Fruit fly (Drosophila melanogaster) whole organism, embryonic: ENCODE measurements around the gene CG44437.
A peak's percentile ranks its signal among the peaks of the same experiment; 100 is the strongest.

Experiments
- BEAF-32 ChIP-seq: fragments of 200-800 bp; sonication (Bioruptor generic); optimal IDR thresholded peaks from 3 replicates; lab custom pipeline; 2017; ENCODE audit warnings: missing biosample characterization, missing genetic modification characterization, mild to moderate bottlenecking, moderate library complexity, missing genetic modification reagents
- Bgb ChIP-seq: fragments of 200-800 bp; sonication (Bioruptor generic); IDR thresholded peaks from 2 replicates; pipeline ENCODE4 v1.3.6; 2022; ENCODE audit warnings: missing biosample characterization, missing genetic modification characterization; ENCODE audit not compliant: partially characterized antibody
- CG10462 ChIP-seq: fragments of 200-800 bp; sonication (Bioruptor generic); optimal IDR thresholded peaks from 2 replicates; lab custom pipeline; 2016; ENCODE audit warnings: missing biosample characterization, missing genetic modification characterization
- CG12104 ChIP-seq: fragments of 200-800 bp; sonication (Bioruptor generic); optimal IDR thresholded peaks from 3 replicates; lab custom pipeline; 2016; ENCODE audit warnings: missing biosample characterization, missing genetic modification characterization
- CG12219 ChIP-seq: fragments of 200-800 bp; sonication (Bioruptor generic); optimal IDR thresholded peaks from 3 replicates; lab custom pipeline; 2018; ENCODE audit warnings: missing biosample characterization, mild to moderate bottlenecking, missing genetic modification characterization
- CG12236 ChIP-seq: fragments of 200-800 bp; sonication (Bioruptor generic); optimal IDR thresholded peaks from 2 replicates; lab custom pipeline; 2016; ENCODE audit warnings: missing biosample characterization, missing genetic modification characterization
- CG12299 ChIP-seq: fragments of 200-800 bp; sonication (Bioruptor generic); optimal IDR thresholded peaks from 2 replicates; lab custom pipeline; 2018; ENCODE audit warnings: missing biosample characterization, mild to moderate bottlenecking, missing genetic modification characterization
- CG13287 ChIP-seq: fragments of 200-800 bp; sonication (Bioruptor generic); IDR thresholded peaks from 2 replicates; pipeline ENCODE4 v1.3.6; 2022; ENCODE audit warnings: missing biosample characterization, missing genetic modification characterization; ENCODE audit not compliant: partially characterized antibody
- CG16815 ChIP-seq: fragments of 200-800 bp; sonication (Bioruptor generic); optimal IDR thresholded peaks from 3 replicates; lab custom pipeline; 2017; ENCODE audit warnings: missing biosample characterization, mild to moderate bottlenecking, missing genetic modification characterization
- CG16863 ChIP-seq: fragments of 200-800 bp; sonication (Bioruptor generic); optimal IDR thresholded peaks from 3 replicates; lab custom pipeline; 2016; ENCODE audit warnings: missing biosample characterization, missing genetic modification characterization
- CG17359 ChIP-seq: fragments of 200-800 bp; sonication (Bioruptor generic); optimal IDR thresholded peaks from 3 replicates; lab custom pipeline; 2018; ENCODE audit warnings: missing biosample characterization, mild to moderate bottlenecking, missing genetic modification characterization, moderate library complexity
- CG17612 ChIP-seq: fragments of 200-800 bp; sonication (Bioruptor generic); IDR thresholded peaks from 2 replicates; pipeline ENCODE4 v1.3.6; 2022; ENCODE audit warnings: missing biosample characterization, missing genetic modification characterization
- CG30403 ChIP-seq: fragments of 200-800 bp; sonication (Bioruptor generic); optimal IDR thresholded peaks from 3 replicates; lab custom pipeline; 2016; ENCODE audit warnings: missing biosample characterization, missing genetic modification characterization
- CG34422 ChIP-seq: fragments of 200-800 bp; sonication (Bioruptor generic); IDR thresholded peaks from 3 replicates; pipeline ENCODE4 v1.3.6; 2022; ENCODE audit warnings: missing biosample characterization, missing genetic modification characterization
- CG3838 ChIP-seq: fragments of 200-800 bp; sonication (Bioruptor generic); optimal IDR thresholded peaks from 3 replicates; lab custom pipeline; 2016; ENCODE audit warnings: missing biosample characterization, missing genetic modification characterization
- CG3847 ChIP-seq: fragments of 200-800 bp; sonication (Bioruptor generic); IDR thresholded peaks from 2 replicates; pipeline ENCODE4 v1.3.6; 2022; ENCODE audit warnings: missing biosample characterization, missing genetic modification characterization
- CG4424 ChIP-seq: fragments of 200-800 bp; sonication (Bioruptor generic); optimal IDR thresholded peaks from 3 replicates; lab custom pipeline; 2016; ENCODE audit warnings: missing biosample characterization, missing genetic modification characterization
- CG4820 ChIP-seq: fragments of 200-800 bp; sonication (Bioruptor generic); optimal IDR thresholded peaks from 3 replicates; lab custom pipeline; 2016; ENCODE audit warnings: missing biosample characterization, missing genetic modification characterization
- CG5180 ChIP-seq: fragments of 200-800 bp; sonication (Bioruptor generic); optimal IDR thresholded peaks from 3 replicates; lab custom pipeline; 2017; ENCODE audit warnings: missing biosample characterization, missing genetic modification characterization, mild to moderate bottlenecking, moderate library complexity, missing genetic modification reagents
- CG5245 ChIP-seq: fragments of 200-800 bp; sonication (Bioruptor generic); optimal IDR thresholded peaks from 3 replicates; lab custom pipeline; 2016; ENCODE audit warnings: missing biosample characterization, missing genetic modification characterization
- CG6683 ChIP-seq: fragments of 200-800 bp; sonication (Bioruptor generic); optimal IDR thresholded peaks from 2 replicates; lab custom pipeline; 2017; ENCODE audit warnings: missing biosample characterization, mild to moderate bottlenecking, missing genetic modification characterization, missing genetic modification reagents
- CG6689 ChIP-seq: fragments of 200-800 bp; sonication (Bioruptor generic); IDR thresholded peaks from 2 replicates; pipeline ENCODE4 v1.3.6; 2022; ENCODE audit warnings: missing biosample characterization, missing genetic modification characterization
- CG7271 ChIP-seq: fragments of 200-800 bp; sonication (Bioruptor generic); optimal IDR thresholded peaks from 2 replicates; lab custom pipeline; 2018; ENCODE audit warnings: missing biosample characterization, mild to moderate bottlenecking, missing genetic modification characterization, moderate library complexity
- CG7963 ChIP-seq: fragments of 200-800 bp; sonication (Bioruptor generic); IDR thresholded peaks from 3 replicates; pipeline ENCODE4 v1.3.6; 2022; ENCODE audit warnings: missing biosample characterization, missing genetic modification characterization; ENCODE audit not compliant: partially characterized antibody
- CG8290 ChIP-seq, 3 experiments: fragments of 200-800 bp; sonication (Bioruptor generic); optimal IDR thresholded peaks; 2 replicates each; lab custom pipeline; 2016 to 2019; ENCODE audit warnings: missing biosample characterization in 3 of 3, missing genetic modification characterization in 3 of 3, mild to moderate bottlenecking in 2 of 3, moderate library complexity in 1 of 3
- CG9817 ChIP-seq: fragments of 200-800 bp; sonication (Bioruptor generic); optimal IDR thresholded peaks from 2 replicates; lab custom pipeline; 2018; ENCODE audit warnings: missing biosample characterization, mild to moderate bottlenecking, missing genetic modification characterization, moderate library complexity
- CTCF ChIP-seq: fragments of 200-800 bp; sonication (Bioruptor generic); optimal IDR thresholded peaks from 2 replicates; lab custom pipeline; 2017; ENCODE audit warnings: missing biosample characterization, mild to moderate bottlenecking, missing genetic modification characterization, moderate library complexity
- Dll ChIP-seq: fragments of 200-800 bp; sonication (Bioruptor generic); IDR thresholded peaks from 4 replicates; pipeline ENCODE4 v1.3.6; 2022; ENCODE audit warnings: missing biosample characterization, missing genetic modification characterization; ENCODE audit not compliant: partially characterized antibody
- Doc3 ChIP-seq: fragments of 200-800 bp; sonication (Bioruptor generic); IDR thresholded peaks from 3 replicates; pipeline ENCODE4 v1.3.6; 2022; ENCODE audit warnings: missing biosample characterization, missing genetic modification characterization; ENCODE audit not compliant: partially characterized antibody
- Dref ChIP-seq: fragments of 200-800 bp; sonication (Bioruptor generic); IDR thresholded peaks from 2 replicates; pipeline ENCODE4 v1.3.6; 2022; ENCODE audit warnings: missing biosample characterization, missing genetic modification characterization
- GATAe ChIP-seq: fragments of 200-800 bp; sonication (Bioruptor generic); conservative IDR thresholded peaks from 2 replicates; pipeline ENCODE4 v1.3.6; 2022; ENCODE audit warnings: missing biosample characterization, missing genetic modification characterization
- Hr3 ChIP-seq: fragments of 200-800 bp; sonication (Bioruptor generic); optimal IDR thresholded peaks from 3 replicates; lab custom pipeline; 2016; ENCODE audit warnings: missing biosample characterization, missing genetic modification characterization
- MBD-R2 ChIP-seq: fragments of 200-800 bp; sonication (Bioruptor generic); IDR thresholded peaks from 2 replicates; pipeline ENCODE4 v1.3.6; 2022; ENCODE audit warnings: missing biosample characterization, missing genetic modification characterization
- Nf-YC ChIP-seq: fragments of 200-800 bp; optimal IDR thresholded peaks from 3 replicates; lab custom pipeline; 2019; ENCODE audit warnings: missing biosample characterization, mild to moderate bottlenecking, missing genetic modification characterization, moderate library complexity
- Optix ChIP-seq: fragments of 200-800 bp; sonication (Bioruptor generic); IDR thresholded peaks from 3 replicates; pipeline ENCODE4 v1.3.6; 2022; ENCODE audit warnings: missing biosample characterization, missing genetic modification characterization
- Pdp1 ChIP-seq, 2 experiments: fragments of 200-800 bp; sonication (Bioruptor generic); optimal IDR thresholded peaks; 3 replicates each; lab custom pipeline; 2016; ENCODE audit warnings: missing biosample characterization in 2 of 2, missing genetic modification characterization in 2 of 2, mild to moderate bottlenecking in 1 of 2, moderate library complexity in 1 of 2
- Ptx1 ChIP-seq: fragments of 200-800 bp; sonication (Bioruptor generic); IDR thresholded peaks from 2 replicates; pipeline ENCODE4 v1.3.6; 2022; ENCODE audit warnings: missing biosample characterization, missing genetic modification characterization
- Scr ChIP-seq: fragments of 200-800 bp; sonication (Bioruptor generic); IDR thresholded peaks from 2 replicates; pipeline ENCODE4 v1.3.6; 2022; ENCODE audit warnings: missing biosample characterization, missing genetic modification characterization; ENCODE audit not compliant: partially characterized antibody
- Six4 ChIP-seq: fragments of 200-800 bp; sonication (Bioruptor generic); optimal IDR thresholded peaks from 2 replicates; lab custom pipeline; 2016; ENCODE audit warnings: missing biosample characterization, missing genetic modification characterization
- Sry-δ ChIP-seq: fragments of 200-800 bp; sonication (Bioruptor generic); optimal IDR thresholded peaks from 2 replicates; lab custom pipeline; 2016; ENCODE audit warnings: missing biosample characterization, missing genetic modification characterization
- abd-A ChIP-seq: fragments of 200-800 bp; sonication (Bioruptor generic); optimal IDR thresholded peaks from 3 replicates; lab custom pipeline; 2019; ENCODE audit warnings: missing biosample characterization, mild to moderate bottlenecking, missing genetic modification characterization, moderate library complexity
- bab2 ChIP-seq: fragments of 200-800 bp; sonication (Bioruptor generic); optimal IDR thresholded peaks from 2 replicates; lab custom pipeline; 2016; ENCODE audit warnings: missing biosample characterization, missing genetic modification characterization
- bcd ChIP-seq: fragments of 200-800 bp; sonication (Bioruptor generic); optimal IDR thresholded peaks from 2 replicates; lab custom pipeline; 2017; ENCODE audit warnings: missing biosample characterization, mild to moderate bottlenecking, missing genetic modification characterization
- crp ChIP-seq, 2 experiments: fragments of 200-800 bp; sonication (Bioruptor generic); optimal IDR thresholded peaks; 2 replicates in 1 of 2; 3 replicates in 1 of 2; lab custom pipeline; 2017; ENCODE audit warnings: missing biosample characterization in 2 of 2, missing genetic modification characterization in 2 of 2, mild to moderate bottlenecking in 1 of 2, moderate library complexity in 1 of 2
- dm ChIP-seq: fragments of 200-800 bp; sonication (Bioruptor generic); optimal IDR thresholded peaks from 3 replicates; lab custom pipeline; 2016; ENCODE audit warnings: missing biosample characterization, missing genetic modification characterization
- hbn ChIP-seq: fragments of 200-800 bp; sonication (Bioruptor generic); IDR thresholded peaks from 2 replicates; pipeline ENCODE4 v1.3.6; 2022; ENCODE audit warnings: missing biosample characterization, missing genetic modification characterization; ENCODE audit not compliant: partially characterized antibody
- hkb ChIP-seq, 2 experiments: fragments of 200-800 bp in 1 of 2; fragments of >200 bp in 1 of 2; sonication (Bioruptor generic) in 1 of 2; IDR thresholded peaks in 1 of 2; optimal IDR thresholded peaks in 1 of 2; 2 replicates each; pipeline versions ENCODE4 v1.3.6 to Lab custom; 2017 to 2022; ENCODE audit warnings: missing biosample characterization in 1 of 2, missing genetic modification characterization in 1 of 2
- klu ChIP-seq: fragments of 200-800 bp; sonication (Bioruptor generic); IDR thresholded peaks from 2 replicates; pipeline ENCODE4 v1.3.6; 2022; ENCODE audit warnings: missing biosample characterization, missing genetic modification characterization
- ro ChIP-seq: fragments of 200-800 bp; sonication (Bioruptor generic); IDR thresholded peaks from 2 replicates; pipeline ENCODE4 v1.3.6; 2022; ENCODE audit warnings: missing biosample characterization, missing genetic modification characterization
- z ChIP-seq: fragments of 200-800 bp; sonication (Bioruptor generic); IDR thresholded peaks from 3 replicates; pipeline ENCODE4 v1.3.6; 2022; ENCODE audit warnings: missing biosample characterization, missing genetic modification characterization

CG44437 gene

DNA sequence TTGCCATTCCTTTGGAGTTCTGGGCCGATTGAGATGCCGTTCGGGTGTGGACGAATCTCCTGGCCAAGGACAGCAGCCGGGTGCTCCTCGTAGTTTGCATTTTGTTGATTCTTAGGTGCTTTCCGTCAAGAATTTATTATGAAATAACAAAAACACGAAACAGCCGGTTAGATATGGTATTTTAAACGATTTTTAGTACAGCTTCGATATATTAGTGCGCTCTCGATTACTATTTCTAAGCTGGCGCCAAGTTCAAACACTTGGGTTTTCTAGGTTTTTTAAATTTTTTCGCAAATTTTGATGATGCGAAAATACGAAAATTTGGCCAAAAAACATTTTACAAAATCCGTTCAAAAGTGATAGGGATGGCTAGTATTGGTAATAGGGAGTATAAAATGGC lies 7.8 kb downstream of the CG44437 start, which contains the start of gene Coq5 (continued):
- no peak for TF ChIP-seq CG7963
- no peak for TF ChIP-seq klu (GFP tag; lab: Robert Waterston, UW)
- peak; percentile 49; the same call in 1 of the 2 replicates for TF ChIP-seq MBD-R2 (GFP tag; lab: Robert Waterston, UW)
- TF ChIP-seq bcd (GFP tag; lab: Kevin White, UChicago): no peak
- no peak for TF ChIP-seq CG10462 (GFP tag; lab: Kevin White, UChicago)
- no peak for TF ChIP-seq CG6689 (GFP tag; lab: Robert Waterston, UW)
- TF ChIP-seq CG6683 (GFP tag; lab: Kevin White, UChicago): no peak
- no peak for TF ChIP-seq CG16863 (GFP tag; lab: Kevin White, UChicago)
- no peak for TF ChIP-seq CG34422 (GFP tag; lab: Robert Waterston, UW)
- no peak for TF ChIP-seq abd-A (tag; lab: Kevin White, UChicago)
- TF ChIP-seq Scr (GFP tag; lab: Robert Waterston, UW): peak; percentile 57
- no peak for TF ChIP-seq CG5245 (GFP tag; lab: Kevin White, UChicago)
- TF ChIP-seq Nf-YC: no peak
- 0 out of 2 replicates have a peak, but pooled peaks have one; percentile 36 for TF ChIP-seq hbn (GFP tag; lab: Robert Waterston, UW)
- TF ChIP-seq Sry-δ (GFP tag; lab: Kevin White, UChicago): peak; percentile 73
- no peak for TF ChIP-seq CG4424
- no peak for TF ChIP-seq Six4 (GFP tag; lab: Kevin White, UChicago)
- no peak for TF ChIP-seq CG7271
- no peak for TF ChIP-seq hkb (optimal IDR thresholded peaks at IDR 0.05; lab: Kevin White, UChicago)
- TF ChIP-seq hkb (GFP tag; IDR thresholded peaks at IDR 0.05; lab: Robert Waterston, UW): no peak
- TF ChIP-seq CG4820 (GFP tag; lab: Kevin White, UChicago): no peak
- TF ChIP-seq CG12236 (GFP tag; lab: Kevin White, UChicago): no peak
- TF ChIP-seq Bgb (GFP tag; lab: Robert Waterston, UW): peak; percentile 40
- TF ChIP-seq CG9817: no peak
- TF ChIP-seq bab2 (GFP tag; lab: Kevin White, UChicago): no peak
- TF ChIP-seq CG30403 (GFP tag; lab: Kevin White, UChicago): no peak
- peak in 1 of 2 experiments; percentile 61 for TF ChIP-seq Pdp1 (GFP tag; optimal IDR thresholded peaks at IDR 0.05; lab: Kevin White, UChicago)
- no peak for TF ChIP-seq z
- no peak for TF ChIP-seq GATAe
- no peak for TF ChIP-seq CG12219
- TF ChIP-seq Optix (GFP tag; lab: Robert Waterston, UW): no peak
- peak; percentile 71 for TF ChIP-seq CG13287 (GFP tag; lab: Robert Waterston, UW)
- no peak for TF ChIP-seq CG5180 (GFP tag; lab: Kevin White, UChicago)
- no peak for TF ChIP-seq CG16815
- no peak for TF ChIP-seq CG12299 (tag; lab: Kevin White, UChicago)
- no peak for TF ChIP-seq CTCF (GFP tag; lab: Kevin White, UChicago)
- no peak for TF ChIP-seq CG8290 (GFP tag; optimal IDR thresholded peaks at IDR 0.05; lab: Kevin White, UChicago)
- TF ChIP-seq CG8290 (tag; optimal IDR thresholded peaks at IDR 0.05; lab: Kevin White, UChicago): no peak
- TF ChIP-seq BEAF-32 (GFP tag; lab: Kevin White, UChicago): peak; percentile 52
- peak; percentile 62 for TF ChIP-seq Dref (GFP tag; lab: Robert Waterston, UW)
- TF ChIP-seq Dll (GFP tag; lab: Robert Waterston, UW): peak; percentile 66; the same call in 3 of the 4 replicates
- no peak for TF ChIP-seq ro (GFP tag; lab: Robert Waterston, UW)
- no peak for TF ChIP-seq CG17359 (tag; lab: Kevin White, UChicago)
- no peak for TF ChIP-seq dm
- no peak for TF ChIP-seq CG3847 (GFP tag; lab: Robert Waterston, UW)
- no peak for TF ChIP-seq Hr3 (GFP tag; lab: Kevin White, UChicago)
- TF ChIP-seq Doc3 (GFP tag; lab: Robert Waterston, UW): no peak
- TF ChIP-seq CG17612 (GFP tag; lab: Robert Waterston, UW): no peak
- TF ChIP-seq Ptx1 (GFP tag; lab: Robert Waterston, UW): no peak
- TF ChIP-seq CG12104: no peak
- TF ChIP-seq CG3838: no peak
- peak in 1 of 2 experiments; percentile 22 for TF ChIP-seq crp (GFP tag; optimal IDR thresholded peaks at IDR 0.05; lab: Kevin White, UChicago)
